Fruit fly (Drosophila melanogaster) whole organism, pupa: ENCODE measurements around the gene CG9302.

Experiments used
- CG10348 ChIP-seq: fragments of 200-800 bp; sonication (Bioruptor generic); IDR thresholded peaks from 2 replicates; pipeline ENCODE4 v1.3.6; 2022; ENCODE audit warnings: missing biosample characterization, missing genetic modification characterization
- CG12605 ChIP-seq: fragments of 200-800 bp; sonication (Bioruptor generic); IDR thresholded peaks from 2 replicates; pipeline ENCODE4 v1.3.6; 2022; ENCODE audit warnings: missing biosample characterization, missing genetic modification characterization
- CG13204 ChIP-seq: fragments of 200-800 bp; sonication (Bioruptor generic); optimal IDR thresholded peaks from 2 replicates; lab custom pipeline; 2018; ENCODE audit warnings: missing biosample characterization, mild to moderate bottlenecking, missing genetic modification characterization, moderate library complexity
- CG14655 ChIP-seq: fragments of 200-800 bp; sonication (Bioruptor generic); optimal IDR thresholded peaks from 3 replicates; lab custom pipeline; 2017; ENCODE audit warnings: mild to moderate bottlenecking, missing biosample characterization, missing genetic modification reagents, missing genetic modification characterization
- CG15710 ChIP-seq: fragments of 200-800 bp; sonication (Bioruptor generic); optimal IDR thresholded peaks from 2 replicates; lab custom pipeline; 2018; ENCODE audit warnings: missing biosample characterization, mild to moderate bottlenecking, missing genetic modification characterization, moderate library complexity
- CG17806 ChIP-seq: fragments of 200-800 bp; sonication (Bioruptor generic); optimal IDR thresholded peaks from 2 replicates; lab custom pipeline; 2018; ENCODE audit warnings: missing biosample characterization, mild to moderate bottlenecking, missing genetic modification characterization, moderate library complexity
- CG32121 ChIP-seq: fragments of 200-800 bp; sonication (Bioruptor generic); IDR thresholded peaks from 2 replicates; pipeline ENCODE4 v1.3.6; 2022; ENCODE audit warnings: missing biosample characterization, missing genetic modification characterization
- CG34367 ChIP-seq: fragments of 200-800 bp; sonication (Bioruptor generic); optimal IDR thresholded peaks from 2 replicates; lab custom pipeline; 2018; ENCODE audit warnings: missing biosample characterization, mild to moderate bottlenecking, missing genetic modification characterization
- CG4496 ChIP-seq: fragments of 200-800 bp; sonication (Bioruptor generic); IDR thresholded peaks from 3 replicates; pipeline ENCODE4 v1.3.6; 2022; ENCODE audit warnings: missing biosample characterization, missing genetic modification characterization
- CG8159 ChIP-seq: fragments of 200-800 bp; sonication (Bioruptor generic); optimal IDR thresholded peaks from 3 replicates; lab custom pipeline; 2018; ENCODE audit warnings: missing biosample characterization, mild to moderate bottlenecking, missing genetic modification characterization, moderate library complexity
- CG8301 ChIP-seq: fragments of 200-800 bp; sonication (Bioruptor generic); optimal IDR thresholded peaks from 2 replicates; lab custom pipeline; 2018; ENCODE audit warnings: missing biosample characterization, mild to moderate bottlenecking, missing genetic modification characterization
- CG9948 ChIP-seq: fragments of 200-800 bp; sonication (Bioruptor generic); optimal IDR thresholded peaks from 2 replicates; lab custom pipeline; 2018; ENCODE audit warnings: missing biosample characterization, mild to moderate bottlenecking, missing genetic modification characterization, moderate library complexity
- D1 ChIP-seq: fragments of 200-800 bp; sonication (Bioruptor generic); optimal IDR thresholded peaks from 2 replicates; lab custom pipeline; 2018; ENCODE audit warnings: missing biosample characterization, mild to moderate bottlenecking, missing genetic modification characterization, moderate library complexity
- EcR ChIP-seq: fragments of 200-800 bp; sonication (Bioruptor generic); optimal IDR thresholded peaks from 3 replicates; lab custom pipeline; 2019; ENCODE audit warnings: missing biosample characterization, missing genetic modification characterization, mild to moderate bottlenecking, moderate library complexity, missing genetic modification reagents
- Ets98B ChIP-seq: fragments of 200-800 bp; sonication (Bioruptor generic); IDR thresholded peaks from 2 replicates; pipeline ENCODE4 v1.3.6; 2022; ENCODE audit warnings: missing biosample characterization, missing genetic modification characterization
- Pif1A ChIP-seq: fragments of 200-800 bp; sonication (Bioruptor generic); optimal IDR thresholded peaks from 3 replicates; lab custom pipeline; 2016; ENCODE audit warnings: missing biosample characterization, missing genetic modification characterization
- Pif1B ChIP-seq: fragments of 200-800 bp; sonication (Bioruptor generic); optimal IDR thresholded peaks from 3 replicates; lab custom pipeline; 2016; ENCODE audit warnings: missing biosample characterization, missing genetic modification characterization
- Snoo ChIP-seq: fragments of 200-800 bp; sonication (Bioruptor generic); optimal IDR thresholded peaks from 3 replicates; lab custom pipeline; 2017; ENCODE audit warnings: missing biosample characterization, mild to moderate bottlenecking, missing genetic modification characterization, inconsistent platforms
- fd96Ca ChIP-seq: fragments of 200-800 bp; sonication (Bioruptor generic); IDR thresholded peaks from 3 replicates; pipeline ENCODE4 v1.3.6; 2022; ENCODE audit warnings: missing biosample characterization, missing genetic modification characterization
- gl ChIP-seq: fragments of 200-800 bp; sonication (Bioruptor generic); optimal IDR thresholded peaks from 2 replicates; lab custom pipeline; 2018; ENCODE audit warnings: missing biosample characterization, mild to moderate bottlenecking, missing genetic modification characterization
- rn ChIP-seq: fragments of 200-800 bp; sonication (Bioruptor generic); IDR thresholded peaks from 2 replicates; pipeline ENCODE4 v1.3.6; 2022; ENCODE audit warnings: missing biosample characterization, missing genetic modification characterization

CG9302 gene

dm6 chr2L:13378488-13378964 lies at the start of gene CG9302, which contains the start of gene beta'COP:
TSS of gene CG9302 (minus strand) at chr2L:13378538.
TSS of gene beta'COP (plus strand) at chr2L:13378902.
- TF ChIP-seq CG15710, result peak; percentile 86
- peak; percentile 34; the same call in 1 of the 2 replicates for TF ChIP-seq Ets98B (GFP tag; lab: Robert Waterston, UW)
- TF ChIP-seq fd96Ca (GFP tag; lab: Robert Waterston, UW), result 0 out of 3 replicates have a peak, but pooled peaks have one; percentile 43
- TF ChIP-seq CG34367 (tag; lab: Kevin White, UChicago), result no peak
- TF ChIP-seq CG10348 (GFP tag; lab: Robert Waterston, UW), result 0 out of 2 replicates have a peak, but pooled peaks have one; percentile 22
- peak; percentile 57 for TF ChIP-seq Snoo (tag; lab: Kevin White, UChicago)
- TF ChIP-seq CG4496 (GFP tag; lab: Robert Waterston, UW), result no peak
- peak; percentile 58 for TF ChIP-seq CG9948 (tag; lab: Kevin White, UChicago)
- peak; percentile 36; the same call in 1 of the 2 replicates for TF ChIP-seq CG32121 (GFP tag; lab: Robert Waterston, UW)
- TF ChIP-seq CG8301 (tag; lab: Kevin White, UChicago), result no peak
- peak; percentile 38 for TF ChIP-seq CG17806 (tag; lab: Kevin White, UChicago)

DNA sequence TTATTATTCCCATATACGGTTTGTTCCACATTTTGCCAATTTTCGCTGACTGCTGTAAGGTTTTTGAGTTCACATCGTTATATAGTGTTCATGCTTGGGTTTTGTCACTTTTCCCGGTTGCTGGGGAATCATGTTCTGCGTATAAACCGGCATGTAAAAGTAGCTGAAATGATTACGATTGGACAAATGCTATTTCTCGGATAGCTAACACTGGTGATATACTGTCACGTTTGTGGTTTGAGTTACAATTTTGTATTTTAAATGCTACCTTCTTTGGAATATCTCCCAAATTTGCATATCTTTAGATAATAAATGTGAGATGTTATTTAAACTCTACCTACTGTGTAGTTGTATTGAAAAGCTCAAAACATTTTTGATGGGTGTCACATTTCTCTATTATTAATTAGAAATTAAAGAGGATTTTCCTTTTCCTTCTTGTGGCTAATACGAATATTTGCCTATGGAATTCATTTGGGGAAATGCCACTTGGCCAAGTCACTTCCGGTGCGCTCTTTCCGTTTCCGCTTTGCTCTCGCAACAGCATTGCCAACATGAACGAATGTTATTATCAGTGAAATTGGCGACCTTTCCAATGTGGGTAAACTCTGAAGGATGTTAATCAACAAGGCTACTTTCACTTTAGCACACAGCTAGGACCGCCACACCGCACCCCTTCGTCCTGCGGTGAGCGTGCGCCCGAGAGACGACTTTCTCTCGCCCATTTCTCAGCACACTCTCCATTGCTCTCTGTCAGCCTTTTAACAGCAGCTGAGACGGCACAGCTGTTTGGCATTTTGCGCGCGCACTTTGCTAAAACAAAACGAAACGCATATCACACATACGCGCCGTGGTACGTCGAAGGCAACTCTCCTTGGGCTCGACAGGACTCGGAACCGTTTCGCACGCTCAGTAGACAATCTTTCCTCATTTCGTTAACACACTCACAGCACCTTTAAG lies 36.5 kb upstream of the CG9302 start, which contains the start of the genes CG16956, CG42784 and CG43850:
TSS of gene CG16956 (minus strand) at position 51 of the 957 bp plus-strand sequence.
TSS of gene CG42784 (plus strand) at position 907 of the 957 bp plus-strand sequence.
TSS of gene CG43850 (plus strand) at position 907 of the 957 bp plus-strand sequence.
- TF ChIP-seq Ets98B (GFP tag; lab: Robert Waterston, UW) (no peak), CG9948 (tag; lab: Kevin White, UChicago) (no peak), CG8301 (tag; lab: Kevin White, UChicago) (no peak), CG34367 (tag; lab: Kevin White, UChicago) (no peak), CG8159 (tag; lab: Kevin White, UChicago) (no peak), CG15710 (no peak), EcR (GFP tag; lab: Kevin White, UChicago) (no peak), gl (tag; lab: Kevin White, UChicago) (no peak), CG12605 (0 out of 2 replicates have a peak, but pooled peaks have one; percentile 12), CG14655 (peak; percentile 10), Snoo (tag; lab: Kevin White, UChicago) (no peak), CG32121 (GFP tag; lab: Robert Waterston, UW) (no peak), CG4496 (GFP tag; lab: Robert Waterston, UW) (0 out of 3 replicates have a peak, but pooled peaks have one; percentile 13), CG13204 (GFP tag; lab: Kevin White, UChicago) (no peak), Pif1A (GFP tag; lab: Kevin White, UChicago) (peak; percentile 28), D1 (tag; lab: Kevin White, UChicago) (no peak)

- TF ChIP-seq CG34367 (tag; lab: Kevin White, UChicago), result no peak
- TF ChIP-seq CG12605, result no peak
- TF ChIP-seq CG17806 (tag; lab: Kevin White, UChicago), result no peak
- TF ChIP-seq fd96Ca (GFP tag; lab: Robert Waterston, UW), result no peak
- TF ChIP-seq rn (GFP tag; lab: Robert Waterston, UW), result no peak
- TF ChIP-seq CG9948 (tag; lab: Kevin White, UChicago), result no peak
- TF ChIP-seq gl (tag; lab: Kevin White, UChicago), result no peak
- TF ChIP-seq CG4496 (GFP tag; lab: Robert Waterston, UW), result no peak
- TF ChIP-seq Pif1A (GFP tag; lab: Kevin White, UChicago), result no peak
- TF ChIP-seq CG13204 (GFP tag; lab: Kevin White, UChicago), result no peak
- TF ChIP-seq CG8301 (tag; lab: Kevin White, UChicago), result no peak
- no peak for TF ChIP-seq CG10348 (GFP tag; lab: Robert Waterston, UW)
- TF ChIP-seq CG15710, result no peak
- no peak for TF ChIP-seq Pif1B
- TF ChIP-seq Ets98B (GFP tag; lab: Robert Waterston, UW), result no peak
- TF ChIP-seq D1 (tag; lab: Kevin White, UChicago), result no peak
- no peak for TF ChIP-seq CG8159 (tag; lab: Kevin White, UChicago)
- no peak for TF ChIP-seq Snoo (tag; lab: Kevin White, UChicago)
Observed at dm6 chr2L:13412219-13412618, 33.9 kb upstream of the CG9302 start, which contains the start of gene Flad2. TSS of gene Flad2 (plus strand) at chr2L:13412519.

DNA sequence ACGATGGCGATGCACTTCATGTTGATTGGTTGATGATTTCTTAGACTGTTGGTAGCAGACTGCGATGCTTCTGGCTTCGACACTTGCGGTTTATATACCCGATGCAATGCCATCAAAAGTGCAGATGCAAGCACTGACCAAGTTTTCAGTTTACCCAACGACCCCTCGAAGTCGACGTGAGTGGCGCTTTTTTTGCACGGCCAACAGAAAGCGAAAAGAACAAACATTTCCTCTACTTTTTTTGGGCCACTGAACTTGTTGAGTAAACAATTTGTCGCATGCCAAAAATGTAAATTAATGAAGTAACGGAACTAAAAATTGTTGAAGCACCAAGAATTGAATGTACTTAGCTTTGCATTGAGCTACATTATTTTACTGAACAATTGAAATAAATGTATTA lies 33.2 kb upstream of the CG9302 start, which contains the start of gene Vm34Ca:
TSS of gene Vm34Ca (minus strand) at position 66 of the 400 bp plus-strand sequence.
- TF ChIP-seq CG13204 (GFP tag; lab: Kevin White, UChicago), result no peak
- TF ChIP-seq CG14655, result no peak
- TF ChIP-seq Pif1B, result no peak
- no peak for TF ChIP-seq Pif1A (GFP tag; lab: Kevin White, UChicago)
- TF ChIP-seq D1 (tag; lab: Kevin White, UChicago), result no peak
- TF ChIP-seq CG34367 (tag; lab: Kevin White, UChicago), result no peak
- no peak for TF ChIP-seq Ets98B (GFP tag; lab: Robert Waterston, UW)
- no peak for TF ChIP-seq EcR (GFP tag; lab: Kevin White, UChicago)
- TF ChIP-seq CG12605, result no peak
- TF ChIP-seq CG8301 (tag; lab: Kevin White, UChicago), result no peak
- no peak for TF ChIP-seq gl (tag; lab: Kevin White, UChicago)
- no peak for TF ChIP-seq CG10348 (GFP tag; lab: Robert Waterston, UW)
- no peak for TF ChIP-seq fd96Ca (GFP tag; lab: Robert Waterston, UW)
- no peak for TF ChIP-seq CG9948 (tag; lab: Kevin White, UChicago)
- TF ChIP-seq CG15710, result no peak
- TF ChIP-seq CG32121 (GFP tag; lab: Robert Waterston, UW), result no peak
- no peak for TF ChIP-seq CG17806 (tag; lab: Kevin White, UChicago)
- TF ChIP-seq CG4496 (GFP tag; lab: Robert Waterston, UW), result no peak
